Worm (Caenorhabditis elegans) whole organism, mixed stage, embryonic: Measurements from ENCODE around the gene cpr-8.

Experiments
- M03D4.4 ChIP-seq: sonication (generic microtip); optimal IDR thresholded peaks from 2 replicates; lab custom pipeline; 2017; ENCODE audit warnings: mild to moderate bottlenecking, missing genetic modification characterization, missing compliant biosample characterization
- blmp-1 ChIP-seq: fragments of 150-350 bp; optimal IDR thresholded peaks from 2 replicates; lab custom pipeline; 2014; ENCODE audit warnings: missing biosample characterization, missing genetic modification characterization
- ceh-39 ChIP-seq: fragments of 150-350 bp; optimal IDR thresholded peaks from 2 replicates; lab custom pipeline; 2014; ENCODE audit warnings: missing biosample characterization, missing genetic modification characterization
- ceh-43 ChIP-seq: fragments of 200-800 bp; sonication (Bioruptor generic); optimal IDR thresholded peaks from 2 replicates; lab custom pipeline; 2018; ENCODE audit warnings: mild to moderate bottlenecking, missing genetic modification characterization, moderate library complexity, missing compliant biosample characterization
- ceh-83 ChIP-seq: fragments of 200-800 bp; sonication (Bioruptor generic); optimal IDR thresholded peaks from 2 replicates; lab custom pipeline; 2018; ENCODE audit warnings: mild to moderate bottlenecking, missing genetic modification characterization, missing compliant biosample characterization
- ces-1 ChIP-seq: fragments of 150-350 bp; optimal IDR thresholded peaks from 2 replicates; lab custom pipeline; 2014; ENCODE audit warnings: missing biosample characterization, missing genetic modification reagents, missing genetic modification characterization
- cnd-1 ChIP-seq: fragments of 200-800 bp; sonication (Bioruptor generic); optimal IDR thresholded peaks from 2 replicates; lab custom pipeline; 2018; ENCODE audit warnings: mild to moderate bottlenecking, missing genetic modification characterization, missing compliant biosample characterization
- drap-1 ChIP-seq: fragments of 200-800 bp; sonication (Bioruptor generic); optimal IDR thresholded peaks from 3 replicates; lab custom pipeline; 2018; ENCODE audit warnings: mild to moderate bottlenecking, missing genetic modification characterization, missing compliant biosample characterization
- elt-1 ChIP-seq: sonication (generic microtip); optimal IDR thresholded peaks from 2 replicates; lab custom pipeline; 2017; ENCODE audit warnings: missing genetic modification characterization, mild to moderate bottlenecking, missing compliant biosample characterization, antibody characterized with exemption, moderate library complexity, borderline replicate concordance; ENCODE audit not compliant: insufficient read depth
- elt-3 ChIP-seq: fragments of 150-350 bp; optimal IDR thresholded peaks from 2 replicates; lab custom pipeline; 2014; ENCODE audit warnings: missing biosample characterization, missing genetic modification characterization
- flh-1 ChIP-seq: fragments of 200-800 bp; sonication (Bioruptor generic); optimal IDR thresholded peaks from 2 replicates; lab custom pipeline; 2018; ENCODE audit warnings: mild to moderate bottlenecking, missing genetic modification characterization, moderate library complexity, missing compliant biosample characterization
- ham-2 ChIP-seq: fragments of 200-800 bp; sonication (Bioruptor generic); optimal IDR thresholded peaks from 2 replicates; lab custom pipeline; 2018; ENCODE audit warnings: mild to moderate bottlenecking, missing genetic modification characterization, missing compliant biosample characterization
- hlh-1 ChIP-seq: fragments of 150-350 bp; optimal IDR thresholded peaks from 2 replicates; lab custom pipeline; 2014; ENCODE audit warnings: missing biosample characterization, missing genetic modification reagents, missing genetic modification characterization
- lin-13 ChIP-seq: fragments of 150-350 bp; optimal IDR thresholded peaks from 2 replicates; lab custom pipeline; 2014; ENCODE audit warnings: missing biosample characterization, missing genetic modification characterization
- lin-32 ChIP-seq: fragments of 200-800 bp; sonication (Bioruptor generic); optimal IDR thresholded peaks from 2 replicates; lab custom pipeline; 2018; ENCODE audit warnings: mild to moderate bottlenecking, missing genetic modification characterization, missing compliant biosample characterization
- lsy-2 ChIP-seq: fragments of 150-350 bp; optimal IDR thresholded peaks from 2 replicates; lab custom pipeline; 2014; ENCODE audit warnings: missing biosample characterization, missing genetic modification characterization
- mab-5 ChIP-seq: fragments of 150-350 bp; optimal IDR thresholded peaks from 2 replicates; lab custom pipeline; 2014; ENCODE audit warnings: missing biosample characterization, missing genetic modification characterization
- mep-1 ChIP-seq: fragments of 150-350 bp; optimal IDR thresholded peaks from 2 replicates; lab custom pipeline; 2017; ENCODE audit warnings: missing biosample characterization, missing genetic modification reagents, missing genetic modification characterization, inconsistent platforms
- mls-2 ChIP-seq: sonication (generic microtip); optimal IDR thresholded peaks from 2 replicates; lab custom pipeline; 2016; ENCODE audit warnings: mild to moderate bottlenecking, missing genetic modification characterization, moderate library complexity, missing compliant biosample characterization
- nhr-12 ChIP-seq: fragments of 150-350 bp; optimal IDR thresholded peaks from 2 replicates; lab custom pipeline; 2014; ENCODE audit warnings: missing biosample characterization, missing genetic modification characterization
- nhr-28 ChIP-seq: fragments of 150-350 bp; optimal IDR thresholded peaks from 2 replicates; lab custom pipeline; 2014; ENCODE audit warnings: missing biosample characterization, missing genetic modification characterization
- nhr-76 ChIP-seq: sonication (generic microtip); optimal IDR thresholded peaks from 2 replicates; lab custom pipeline; 2017; ENCODE audit warnings: missing biosample characterization, missing genetic modification characterization
- sem-2 ChIP-seq: fragments of 200-800 bp; sonication (Bioruptor generic); optimal IDR thresholded peaks from 2 replicates; lab custom pipeline; 2018; ENCODE audit warnings: mild to moderate bottlenecking, missing genetic modification characterization, missing compliant biosample characterization
- snpc-4 ChIP-seq: fragments of 150-350 bp; optimal IDR thresholded peaks from 2 replicates; lab custom pipeline; 2014; ENCODE audit warnings: missing biosample characterization, missing genetic modification characterization
- unc-39 ChIP-seq: fragments of 150-350 bp; optimal IDR thresholded peaks from 2 replicates; lab custom pipeline; 2014; ENCODE audit warnings: missing biosample characterization, missing genetic modification characterization
- unc-62 ChIP-seq: fragments of 150-350 bp; optimal IDR thresholded peaks from 2 replicates; lab custom pipeline; 2014; ENCODE audit warnings: missing biosample characterization, missing genetic modification reagents, missing genetic modification characterization
- zip-8 ChIP-seq: fragments of 150-350 bp; optimal IDR thresholded peaks from 2 replicates; lab custom pipeline; 2014; ENCODE audit warnings: missing biosample characterization, missing genetic modification characterization

Gene cpr-8

ce11 chrV:1155914-1156313, 21.5 kb downstream of the cpr-8 start, which contains the start of gene cmd-1:
TSS of gene cmd-1 (plus strand) at chrV:1156271.
- TF ChIP-seq ceh-39 (no peak), ces-1 (GFP tag; lab: Kevin White, UChicago) (peak; percentile 39), elt-3 (peak; percentile 31)

ce11 chrV:1156431-1156830, 22.0 kb downstream of the cpr-8 start:
- no peak for TF ChIP-seq nhr-28
- no peak for TF ChIP-seq mls-2
- TF ChIP-seq mab-5 (tag; lab: Kevin White, UChicago) = no peak
- no peak for TF ChIP-seq M03D4.4 (tag; lab: Kevin White, UChicago)
- no peak for TF ChIP-seq ceh-39
- no peak for TF ChIP-seq lsy-2
- no peak for TF ChIP-seq sem-2 (GFP tag; lab: Kevin White, UChicago)
- no peak for TF ChIP-seq blmp-1 (tag; lab: Kevin White, UChicago)
- TF ChIP-seq ceh-43 (GFP tag; lab: Kevin White, UChicago) = no peak
- TF ChIP-seq elt-1 (tag; lab: Kevin White, UChicago) = no peak
- no peak for TF ChIP-seq zip-8
- TF ChIP-seq lin-32 = no peak
- TF ChIP-seq snpc-4 (tag; lab: Kevin White, UChicago) = no peak
- no peak for TF ChIP-seq cnd-1
- no peak for TF ChIP-seq mep-1
- TF ChIP-seq unc-62 (GFP tag; lab: Kevin White, UChicago) = no peak
- no peak for TF ChIP-seq elt-3
- TF ChIP-seq, all 35 proteins: peak for 0

- no peak for TF ChIP-seq unc-62 (GFP tag; lab: Kevin White, UChicago)
- TF ChIP-seq zip-8 = no peak
- no peak for TF ChIP-seq nhr-76
- TF ChIP-seq M03D4.4 (tag; lab: Kevin White, UChicago) = no peak
- TF ChIP-seq unc-39 (tag; lab: Kevin White, UChicago) = no peak
- TF ChIP-seq ceh-83 (GFP tag; lab: Kevin White, UChicago) = no peak
- no peak for TF ChIP-seq lin-32
- no peak for TF ChIP-seq sem-2 (GFP tag; lab: Kevin White, UChicago)
- TF ChIP-seq hlh-1 (tag; lab: Kevin White, UChicago) = no peak
- TF ChIP-seq mab-5 (tag; lab: Kevin White, UChicago) = no peak
- TF ChIP-seq ces-1 (GFP tag; lab: Kevin White, UChicago) = no peak
- no peak for TF ChIP-seq mep-1
- no peak for TF ChIP-seq ceh-39
- no peak for TF ChIP-seq flh-1 (GFP tag; lab: Kevin White, UChicago)
- TF ChIP-seq lin-13 (tag; lab: Kevin White, UChicago) = no peak
These were observed 23.0 kb downstream of the cpr-8 start for ce11 chrV:1157443-1157842.

DNA sequence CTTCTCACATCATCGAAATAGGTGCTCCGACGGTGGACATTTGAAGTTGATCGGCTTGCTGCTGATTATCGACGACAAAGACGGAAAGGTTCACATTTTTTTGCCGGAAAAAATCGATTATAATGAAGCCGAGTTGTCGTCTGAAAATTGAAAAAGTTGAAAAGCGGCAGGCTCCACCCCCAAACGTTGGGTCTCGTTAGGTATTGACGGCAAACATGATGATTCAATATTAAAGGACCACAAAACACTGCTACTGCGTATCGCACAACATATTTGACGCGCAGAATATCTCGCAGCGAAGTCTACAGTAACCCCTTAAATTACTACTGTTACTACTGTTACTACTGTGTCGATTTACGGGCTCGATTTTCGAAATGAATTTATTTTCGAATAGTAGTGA, 23.8 kb downstream of the cpr-8 start:
- TF ChIP-seq lin-32 = no peak
- no peak for TF ChIP-seq nhr-76
- no peak for TF ChIP-seq lin-13 (tag; lab: Kevin White, UChicago)
- TF ChIP-seq ces-1 (GFP tag; lab: Kevin White, UChicago) = no peak
- TF ChIP-seq zip-8 = no peak
- TF ChIP-seq snpc-4 (tag; lab: Kevin White, UChicago) = no peak
- no peak for TF ChIP-seq nhr-12 (tag; lab: Kevin White, UChicago)
- no peak for TF ChIP-seq ham-2
- no peak for TF ChIP-seq mab-5 (tag; lab: Kevin White, UChicago)
- TF ChIP-seq M03D4.4 (tag; lab: Kevin White, UChicago) = no peak
- no peak for TF ChIP-seq flh-1 (GFP tag; lab: Kevin White, UChicago)
- TF ChIP-seq ceh-83 (GFP tag; lab: Kevin White, UChicago) = no peak

- no peak for TF ChIP-seq M03D4.4 (tag; lab: Kevin White, UChicago)
These were observed 26.3 kb downstream of the cpr-8 start for ce11 chrV:1160716-1161115.

ce11 chrV:1164196-1164691, 29.8 kb downstream of the cpr-8 start, which contains the start of gene T21H3.5:
TSS of gene T21H3.5 (minus strand) at chrV:1164293.
- peak; percentile 87 for TF ChIP-seq ham-2
- TF ChIP-seq hlh-1 (tag; lab: Kevin White, UChicago) = no peak

DNA sequence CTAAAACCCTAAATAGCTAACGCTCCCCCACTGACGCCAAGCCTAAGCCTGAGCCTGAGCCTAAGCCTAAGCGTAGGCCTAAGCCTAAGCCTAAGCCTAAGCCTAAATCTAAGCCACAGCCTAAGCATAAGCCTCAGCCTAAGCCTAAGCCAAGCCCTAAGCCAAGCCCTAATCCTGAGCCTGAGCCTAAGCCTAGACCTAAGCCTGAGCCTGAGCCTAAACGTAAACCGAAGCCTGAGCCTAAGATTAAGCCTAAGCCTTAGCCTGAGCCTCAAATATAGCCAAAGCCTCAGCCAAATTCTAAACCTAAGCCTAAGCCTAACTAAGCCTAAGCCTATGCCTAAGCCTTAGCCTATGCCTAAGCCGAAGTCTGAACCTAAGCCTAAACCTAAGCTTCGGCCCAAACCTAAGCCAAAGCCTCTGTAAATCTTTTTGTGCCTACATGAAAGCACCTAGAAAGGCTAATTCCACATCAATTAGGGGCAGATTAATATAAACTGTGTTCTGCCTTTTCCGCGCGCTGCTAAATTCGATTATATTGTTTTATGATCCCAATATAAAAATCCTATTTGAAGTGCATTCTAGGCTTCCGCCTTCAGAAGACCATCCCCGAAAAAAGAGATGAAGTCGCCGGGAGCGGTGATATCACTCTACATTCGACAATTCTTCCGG, 30.8 kb downstream of the cpr-8 start, which contains the start of gene ptr-16:
Gene ptr-16, plus strand, starts transcription at position 622 of the 672 bp plus-strand sequence.
- no peak for TF ChIP-seq drap-1 (GFP tag; lab: Kevin White, UChicago)
- peak; percentile 24 for TF ChIP-seq ceh-83 (GFP tag; lab: Kevin White, UChicago)
